Fruit fly (Drosophila melanogaster) whole organism, embryonic: Measurements from ENCODE around the gene CG10383.

Experiments used
- CG10274 ChIP-seq: fragments of 200-800 bp; sonication (Bioruptor generic); optimal IDR thresholded peaks from 3 replicates; lab custom pipeline; 2017; ENCODE audit warnings: missing biosample characterization, mild to moderate bottlenecking, missing genetic modification characterization
- CG10321 ChIP-seq: fragments of 200-800 bp; sonication (Bioruptor generic); IDR thresholded peaks from 2 replicates; pipeline ENCODE4 v1.3.6; 2022; ENCODE audit warnings: missing biosample characterization, missing genetic modification characterization
- CG10979 ChIP-seq: fragments of 200-800 bp; sonication (Bioruptor generic); optimal IDR thresholded peaks from 2 replicates; lab custom pipeline; 2018; ENCODE audit warnings: missing biosample characterization, mild to moderate bottlenecking, missing genetic modification characterization, moderate library complexity
- CG11695 ChIP-seq: fragments of 200-800 bp; sonication (Bioruptor generic); IDR thresholded peaks from 3 replicates; pipeline ENCODE4 v1.3.6; 2022; ENCODE audit warnings: missing biosample characterization, missing genetic modification characterization
- CG12769 ChIP-seq: fragments of 200-800 bp; sonication (Bioruptor generic); optimal IDR thresholded peaks from 2 replicates; lab custom pipeline; 2019; ENCODE audit warnings: missing biosample characterization, mild to moderate bottlenecking, missing genetic modification characterization, moderate library complexity
- CG13296 ChIP-seq: fragments of 200-800 bp; sonication (Bioruptor generic); optimal IDR thresholded peaks from 3 replicates; lab custom pipeline; 2018; ENCODE audit warnings: missing biosample characterization, mild to moderate bottlenecking, missing genetic modification characterization
- CG13424 ChIP-seq: fragments of 200-800 bp; sonication (Bioruptor generic); optimal IDR thresholded peaks from 2 replicates; lab custom pipeline; 2019; ENCODE audit warnings: missing biosample characterization, mild to moderate bottlenecking, missing genetic modification characterization, moderate library complexity
- CG13624 ChIP-seq: fragments of 200-800 bp; sonication (Bioruptor generic); optimal IDR thresholded peaks from 2 replicates; lab custom pipeline; 2016; ENCODE audit warnings: missing biosample characterization, missing genetic modification characterization
- CG14860 ChIP-seq: fragments of 200-800 bp; sonication (Bioruptor generic); IDR thresholded peaks from 3 replicates; pipeline ENCODE4 v1.3.6; 2022; ENCODE audit warnings: missing biosample characterization, missing genetic modification characterization; ENCODE audit not compliant: partially characterized antibody
- CG15514 ChIP-seq: fragments of 200-800 bp; sonication (Bioruptor generic); optimal IDR thresholded peaks from 3 replicates; lab custom pipeline; 2017; ENCODE audit warnings: missing biosample characterization, missing genetic modification characterization, mild to moderate bottlenecking, moderate library complexity, missing genetic modification reagents
- CG1603 ChIP-seq: fragments of 200-800 bp; sonication (Bioruptor generic); optimal IDR thresholded peaks from 2 replicates; lab custom pipeline; 2019; ENCODE audit warnings: missing biosample characterization, mild to moderate bottlenecking, missing genetic modification characterization, moderate library complexity
- CG16815 ChIP-seq: fragments of 200-800 bp; sonication (Bioruptor generic); optimal IDR thresholded peaks from 3 replicates; lab custom pipeline; 2017; ENCODE audit warnings: missing biosample characterization, mild to moderate bottlenecking, missing genetic modification characterization
- CG16863 ChIP-seq: fragments of 200-800 bp; sonication (Bioruptor generic); optimal IDR thresholded peaks from 3 replicates; lab custom pipeline; 2016; ENCODE audit warnings: missing biosample characterization, missing genetic modification characterization
- CG17385 ChIP-seq: fragments of 200-800 bp; sonication (Bioruptor generic); optimal IDR thresholded peaks from 3 replicates; lab custom pipeline; 2018; ENCODE audit warnings: missing biosample characterization, mild to moderate bottlenecking, missing genetic modification characterization
- CG33557 ChIP-seq: fragments of 200-800 bp; sonication (Bioruptor generic); optimal IDR thresholded peaks from 2 replicates; lab custom pipeline; 2019; ENCODE audit warnings: missing biosample characterization, mild to moderate bottlenecking, missing genetic modification characterization, moderate library complexity
- CG3407 ChIP-seq: fragments of 200-800 bp; sonication (Bioruptor generic); optimal IDR thresholded peaks from 2 replicates; lab custom pipeline; 2018; ENCODE audit warnings: missing biosample characterization, mild to moderate bottlenecking, missing genetic modification characterization
- CG4617 ChIP-seq: fragments of 200-800 bp; sonication (Bioruptor generic); optimal IDR thresholded peaks from 3 replicates; lab custom pipeline; 2016; ENCODE audit warnings: missing biosample characterization, missing genetic modification characterization, borderline replicate concordance
- CG4730 ChIP-seq: fragments of 200-800 bp; sonication (Bioruptor generic); IDR thresholded peaks from 2 replicates; pipeline ENCODE4 v1.3.6; 2022; ENCODE audit warnings: missing biosample characterization, missing genetic modification characterization
- CG4820 ChIP-seq: fragments of 200-800 bp; sonication (Bioruptor generic); optimal IDR thresholded peaks from 3 replicates; lab custom pipeline; 2016; ENCODE audit warnings: missing biosample characterization, missing genetic modification characterization
- CG6813 ChIP-seq: fragments of 200-800 bp; sonication (Bioruptor generic); optimal IDR thresholded peaks from 2 replicates; lab custom pipeline; 2017; ENCODE audit warnings: missing biosample characterization, missing genetic modification characterization, mild to moderate bottlenecking, moderate library complexity, missing genetic modification reagents
- CG7839 ChIP-seq: fragments of 200-800 bp; sonication (Bioruptor generic); optimal IDR thresholded peaks from 3 replicates; lab custom pipeline; 2018; ENCODE audit warnings: missing biosample characterization, mild to moderate bottlenecking, missing genetic modification characterization, moderate library complexity
- CG9817 ChIP-seq: fragments of 200-800 bp; sonication (Bioruptor generic); optimal IDR thresholded peaks from 2 replicates; lab custom pipeline; 2018; ENCODE audit warnings: missing biosample characterization, mild to moderate bottlenecking, missing genetic modification characterization, moderate library complexity
- CkIIα-i1 ChIP-seq: fragments of 200-800 bp; sonication (Bioruptor generic); IDR thresholded peaks from 2 replicates; pipeline ENCODE4 v1.3.6; 2022; ENCODE audit warnings: missing biosample characterization, missing genetic modification characterization
- CrebB ChIP-seq: fragments of 200-800 bp; sonication (Bioruptor generic); optimal IDR thresholded peaks from 3 replicates; lab custom pipeline; 2018; ENCODE audit warnings: missing biosample characterization, mild to moderate bottlenecking, missing genetic modification characterization
- HHEX ChIP-seq: fragments of 200-800 bp; sonication (Bioruptor generic); optimal IDR thresholded peaks from 3 replicates; lab custom pipeline; 2017; ENCODE audit warnings: missing biosample characterization, mild to moderate bottlenecking, missing genetic modification characterization, missing genetic modification reagents
- Hmr ChIP-seq: fragments of 200-800 bp; sonication (Bioruptor generic); optimal IDR thresholded peaks from 3 replicates; lab custom pipeline; 2017; ENCODE audit warnings: mild to moderate bottlenecking, missing biosample characterization, missing genetic modification reagents, missing genetic modification characterization
- Jarid2 ChIP-seq: fragments of 200-800 bp; sonication (Bioruptor generic); optimal IDR thresholded peaks from 3 replicates; lab custom pipeline; 2017; ENCODE audit warnings: mild to moderate bottlenecking, missing biosample characterization, missing genetic modification reagents, missing genetic modification characterization
- Kr ChIP-seq: fragments of 200-800 bp; sonication (Bioruptor generic); optimal IDR thresholded peaks from 2 replicates; lab custom pipeline; 2017; ENCODE audit warnings: missing biosample characterization, mild to moderate bottlenecking, missing genetic modification characterization
- NK7.1 ChIP-seq: fragments of 200-800 bp; sonication (Bioruptor generic); optimal IDR thresholded peaks from 3 replicates; lab custom pipeline; 2016; ENCODE audit warnings: missing biosample characterization, missing genetic modification characterization
- PHDP ChIP-seq: fragments of 200-800 bp; sonication (Bioruptor generic); optimal IDR thresholded peaks from 3 replicates; lab custom pipeline; 2018; ENCODE audit warnings: missing biosample characterization, mild to moderate bottlenecking, missing genetic modification characterization, moderate library complexity
- Scr ChIP-seq: fragments of 200-800 bp; sonication (Bioruptor generic); IDR thresholded peaks from 2 replicates; pipeline ENCODE4 v1.3.6; 2022; ENCODE audit warnings: missing biosample characterization, missing genetic modification characterization; ENCODE audit not compliant: partially characterized antibody
- Tbp ChIP-seq: fragments of >200 bp; optimal IDR thresholded peaks from 2 replicates; lab custom pipeline; 2018; ENCODE audit warnings: missing biosample characterization, missing genetic modification characterization
- Xbp1 ChIP-seq: fragments of 200-800 bp; sonication (Bioruptor generic); optimal IDR thresholded peaks from 3 replicates; lab custom pipeline; 2016; ENCODE audit warnings: missing biosample characterization, mild to moderate bottlenecking, missing genetic modification characterization
- cas ChIP-seq: fragments of 200-800 bp; sonication (Bioruptor generic); IDR thresholded peaks from 2 replicates; pipeline ENCODE4 v1.3.6; 2022; ENCODE audit warnings: missing biosample characterization, missing genetic modification characterization
- crc ChIP-seq: fragments of 200-800 bp; sonication (Bioruptor generic); optimal IDR thresholded peaks from 2 replicates; lab custom pipeline; 2016; ENCODE audit warnings: missing biosample characterization, missing genetic modification characterization
- disco-r ChIP-seq: fragments of 200-800 bp; sonication (Bioruptor generic); optimal IDR thresholded peaks from 2 replicates; lab custom pipeline; 2016; ENCODE audit warnings: missing biosample characterization, missing genetic modification characterization
- grn ChIP-seq: fragments of 200-800 bp; sonication (Bioruptor generic); optimal IDR thresholded peaks from 3 replicates; lab custom pipeline; 2017; ENCODE audit warnings: missing biosample characterization, missing genetic modification characterization
- gsb-n ChIP-seq: fragments of 200-800 bp; sonication (Bioruptor generic); optimal IDR thresholded peaks from 3 replicates; lab custom pipeline; 2018; ENCODE audit warnings: missing biosample characterization, mild to moderate bottlenecking, missing genetic modification characterization
- ind ChIP-seq: fragments of 200-800 bp; sonication (Bioruptor generic); optimal IDR thresholded peaks from 3 replicates; lab custom pipeline; 2016; ENCODE audit warnings: missing biosample characterization, missing genetic modification characterization
- jumu ChIP-seq: fragments of 200-800 bp; sonication (Bioruptor generic); optimal IDR thresholded peaks from 3 replicates; lab custom pipeline; 2016; ENCODE audit warnings: missing biosample characterization, missing genetic modification characterization
- nerfin-1 ChIP-seq: fragments of 200-800 bp; sonication (Bioruptor generic); optimal IDR thresholded peaks from 3 replicates; lab custom pipeline; 2019; ENCODE audit warnings: missing biosample characterization, mild to moderate bottlenecking, missing genetic modification characterization, moderate library complexity
- nerfin-2 ChIP-seq: fragments of 200-800 bp; sonication (Bioruptor generic); IDR thresholded peaks from 2 replicates; pipeline ENCODE4 v1.3.6; 2022; ENCODE audit warnings: missing biosample characterization, missing genetic modification characterization; ENCODE audit not compliant: partially characterized antibody
- pzg ChIP-seq: fragments of 200-800 bp; sonication (Bioruptor generic); optimal IDR thresholded peaks from 3 replicates; lab custom pipeline; 2018; ENCODE audit warnings: missing biosample characterization, mild to moderate bottlenecking, missing genetic modification characterization, moderate library complexity
- rib ChIP-seq: fragments of 200-800 bp; sonication (Bioruptor generic); IDR thresholded peaks from 2 replicates; pipeline ENCODE4 v1.3.6; 2022; ENCODE audit warnings: missing biosample characterization, missing genetic modification characterization
- sc ChIP-seq, 3 experiments: fragments of >200 bp in 2 of 3; fragments of 200-800 bp in 1 of 3; sonication (Bioruptor generic) in 1 of 3; optimal IDR thresholded peaks; 2 replicates in 2 of 3; 3 replicates in 1 of 3; lab custom pipeline; 2017; ENCODE audit warnings: mild to moderate bottlenecking in 1 of 3, missing biosample characterization in 1 of 3, missing genetic modification characterization in 1 of 3, missing genetic modification reagents in 1 of 3
- shn ChIP-seq: fragments of 200-800 bp; sonication (Bioruptor generic); optimal IDR thresholded peaks from 3 replicates; lab custom pipeline; 2016; ENCODE audit warnings: missing biosample characterization, missing genetic modification characterization
- sisA ChIP-seq: fragments of 200-800 bp; sonication (Bioruptor generic); IDR thresholded peaks from 2 replicates; pipeline ENCODE4 v1.3.6; 2022; ENCODE audit warnings: missing biosample characterization, missing genetic modification characterization
- toy ChIP-seq: fragments of 200-800 bp; sonication (Bioruptor generic); IDR thresholded peaks from 2 replicates; pipeline ENCODE4 v1.3.6; 2022; ENCODE audit warnings: missing biosample characterization, missing genetic modification characterization
- wdn ChIP-seq: fragments of 200-800 bp; sonication (Bioruptor generic); IDR thresholded peaks from 2 replicates; pipeline ENCODE4 v1.3.6; 2022; ENCODE audit warnings: missing biosample characterization, missing genetic modification characterization

Gene CG10383

DNA sequence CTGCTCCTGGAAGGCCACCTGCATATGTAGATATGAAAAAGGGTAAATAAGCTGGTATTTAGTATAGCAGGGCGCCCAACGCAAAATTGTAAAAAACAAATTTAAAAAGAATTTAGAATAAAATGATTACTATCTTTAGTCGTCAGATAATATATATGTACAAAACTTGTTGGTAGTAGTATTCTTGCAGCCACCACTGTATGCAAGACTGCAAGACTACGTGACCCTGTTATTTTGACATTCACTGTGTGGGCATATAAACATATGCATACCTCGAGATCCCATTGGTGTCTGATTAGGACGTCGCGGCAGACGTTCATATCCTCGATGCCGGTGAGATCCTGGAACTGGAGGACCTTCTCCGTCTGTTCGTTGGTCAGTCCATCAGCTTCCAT lies 12.4 kb upstream of the CG10383 start (continued):
- no peak for TF ChIP-seq CG9817 (tag; lab: Kevin White, UChicago)
- TF ChIP-seq Hmr = peak; percentile 41
- TF ChIP-seq pzg (GFP tag; lab: Kevin White, UChicago) = no peak
- TF ChIP-seq PHDP = peak; percentile 39
- no peak for TF ChIP-seq shn (GFP tag; lab: Kevin White, UChicago)
- TF ChIP-seq nerfin-2 = no peak
- TF ChIP-seq CG4820 (GFP tag; lab: Kevin White, UChicago) = no peak
- TF ChIP-seq CG14860 (GFP tag; lab: Robert Waterston, UW) = no peak
- no peak for TF ChIP-seq CG10979 (tag; lab: Kevin White, UChicago)
- TF ChIP-seq CG16863 = peak; percentile 20
- TF ChIP-seq CG12769 (tag; lab: Kevin White, UChicago) = peak; percentile 43
- TF ChIP-seq sc (optimal IDR thresholded peaks at IDR 0.05; lab: Kevin White, UChicago) = no peak
- no peak for TF ChIP-seq sc (GFP tag; optimal IDR thresholded peaks at IDR 0.05; lab: Kevin White, UChicago)
- TF ChIP-seq CG3407 = no peak
- TF ChIP-seq CG10321 (GFP tag; lab: Robert Waterston, UW) = no peak
- TF ChIP-seq CG33557 (GFP tag; lab: Kevin White, UChicago) = no peak
- 0 out of 2 replicates have a peak, but pooled peaks have one; percentile 9 for TF ChIP-seq cas (GFP tag; lab: Robert Waterston, UW)
- no peak for TF ChIP-seq CG17385 (GFP tag; lab: Kevin White, UChicago)
- peak; percentile 19 for TF ChIP-seq CG7839
- no peak for TF ChIP-seq CG13296
- TF ChIP-seq Xbp1 (GFP tag; lab: Kevin White, UChicago) = peak; percentile 12
- no peak for TF ChIP-seq Tbp (GFP tag; lab: Kevin White, UChicago)
- TF ChIP-seq Kr (GFP tag; lab: Kevin White, UChicago) = no peak
- TF ChIP-seq Scr = no peak
- no peak for TF ChIP-seq jumu (GFP tag; lab: Kevin White, UChicago)
- TF ChIP-seq sisA (GFP tag; lab: Robert Waterston, UW) = no peak; the same call in 1 of the 2 replicates
- TF ChIP-seq CG1603 = peak; percentile 10
- no peak for TF ChIP-seq gsb-n
- no peak for TF ChIP-seq CG10274 (GFP tag; lab: Kevin White, UChicago)
- TF ChIP-seq toy (GFP tag; lab: Robert Waterston, UW) = no peak
- no peak for TF ChIP-seq wdn (GFP tag; lab: Robert Waterston, UW)
- peak; percentile 26 for TF ChIP-seq nerfin-1 (tag; lab: Kevin White, UChicago)
- no peak for TF ChIP-seq CG4730
- no peak for TF ChIP-seq CG6813 (GFP tag; lab: Kevin White, UChicago)
- TF ChIP-seq crc = peak; percentile 25
- no peak for TF ChIP-seq disco-r
- TF ChIP-seq NK7.1 = no peak
- peak; percentile 33 for TF ChIP-seq ind
- TF ChIP-seq CrebB (tag; lab: Kevin White, UChicago) = no peak
- TF ChIP-seq CG4617 (GFP tag; lab: Kevin White, UChicago) = no peak
- peak; percentile 32 for TF ChIP-seq CG15514 (GFP tag; lab: Kevin White, UChicago)
- TF ChIP-seq rib (GFP tag; lab: Robert Waterston, UW) = no peak
- TF ChIP-seq CG11695 (GFP tag; lab: Robert Waterston, UW) = 0 out of 3 replicates have a peak, but pooled peaks have one; percentile 17
- no peak for TF ChIP-seq Jarid2
- TF ChIP-seq CG13624 (GFP tag; lab: Kevin White, UChicago) = peak; percentile 45
- TF ChIP-seq grn (GFP tag; lab: Kevin White, UChicago) = no peak
- TF ChIP-seq CG16815 (GFP tag; lab: Kevin White, UChicago) = no peak
- no peak for TF ChIP-seq CG13424 (tag; lab: Kevin White, UChicago)
- TF ChIP-seq HHEX (GFP tag; lab: Kevin White, UChicago) = no peak
- TF ChIP-seq CkIIα-i1 (GFP tag; lab: Robert Waterston, UW) = no peak
- TF ChIP-seq, all 482 proteins: peak for 78
